Fruit fly (Drosophila melanogaster): ENCODE measurements around the gene CG13038.

DNA sequence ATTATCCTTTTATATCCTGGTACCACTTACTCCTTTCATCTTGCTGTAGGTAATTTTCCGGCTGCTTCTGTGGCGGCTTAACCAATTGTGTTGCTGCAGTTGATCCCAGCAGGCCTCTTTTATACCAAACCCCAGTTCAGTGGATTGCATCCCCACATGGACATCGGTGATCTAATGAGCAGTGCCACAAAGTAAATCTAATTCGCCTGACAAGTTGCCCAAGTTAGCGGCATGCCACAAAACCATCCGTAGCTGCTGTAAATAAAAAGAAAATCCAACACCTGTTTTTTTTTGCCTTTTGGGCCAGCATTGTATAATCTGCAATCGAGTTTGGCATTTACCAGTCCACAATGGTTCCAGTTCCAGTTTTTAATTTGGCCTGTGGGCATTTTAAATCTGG lies 48.5 kb downstream of the CG13038 start, which contains the start of gene CG13050:
- TF ChIP-seq Myc (optimal IDR thresholded peaks at IDR 0.05) = no peak
- no peak for TF ChIP-seq h (optimal IDR thresholded peaks at IDR 0.05)
- no peak for TF ChIP-seq Sin3A (optimal IDR thresholded peaks at IDR 0.05)
- no peak for TF ChIP-seq insv (optimal IDR thresholded peaks at IDR 0.05)
- TF ChIP-seq psq (optimal IDR thresholded peaks at IDR 0.05) = no peak
- no peak for TF ChIP-seq ttk (optimal IDR thresholded peaks at IDR 0.05)

All from Kc167 (cell line).